Fruit fly (Drosophila melanogaster): ENCODE results near the gene CG15260.
A peak's percentile ranks its signal among the peaks of the same experiment; 100 is the strongest.

CG15260 gene

dm6 chr2L:15254229-15254861, 37.7 kb downstream of the CG15260 start (continued):
- TF ChIP-seq stwl (tag; optimal IDR thresholded peaks at IDR 0.05) (no peak), CG11085 (GFP tag; IDR thresholded peaks at IDR 0.05) (peak; percentile 27; the same call in 1 of the 2 replicates), CG6791 (GFP tag; IDR thresholded peaks at IDR 0.05; ENCODE audit: partially characterized antibody) (no peak), zen2 (GFP tag; IDR thresholded peaks at IDR 0.05; ENCODE audit: partially characterized antibody) (no peak), Kr (GFP tag; optimal IDR thresholded peaks at IDR 0.05) (no peak), CG42726 (GFP tag; IDR thresholded peaks at IDR 0.05; ENCODE audit: partially characterized antibody) (no peak), Dp (GFP tag; optimal IDR thresholded peaks at IDR 0.05) (no peak), YL-1 (GFP tag; optimal IDR thresholded peaks at IDR 0.05) (no peak), PHDP (tag; optimal IDR thresholded peaks at IDR 0.05) (peak; percentile 33), scrt (GFP tag; optimal IDR thresholded peaks at IDR 0.05) (peak; percentile 23), inv (GFP tag; IDR thresholded peaks at IDR 0.05; ENCODE audit: partially characterized antibody) (no peak), CG43689 (GFP tag; IDR thresholded peaks at IDR 0.05) (no peak), C15 (GFP tag; IDR thresholded peaks at IDR 0.05) (no peak), ham (GFP tag; IDR thresholded peaks at IDR 0.05) (no peak), CG5245 (GFP tag; optimal IDR thresholded peaks at IDR 0.05) (no peak), cad (GFP tag; optimal IDR thresholded peaks at IDR 0.05) (no peak), CG3838 (GFP tag; optimal IDR thresholded peaks at IDR 0.05) (no peak), ind (GFP tag; optimal IDR thresholded peaks at IDR 0.05) (peak; percentile 43), croc (GFP tag; conservative IDR thresholded peaks at IDR 0.05) (no peak), ems (GFP tag; optimal IDR thresholded peaks at IDR 0.05) (no peak), Nf-YC (tag; optimal IDR thresholded peaks at IDR 0.05) (no peak), CG31224 (GFP tag; IDR thresholded peaks at IDR 0.05) (peak; percentile 29; the same call in 1 of the 2 replicates), Sox100B (GFP tag; optimal IDR thresholded peaks at IDR 0.05) (peak; percentile 18), CG18599 (GFP tag; optimal IDR thresholded peaks at IDR 0.05) (peak; percentile 26), CG12155 (GFP tag; optimal IDR thresholded peaks at IDR 0.05) (peak; percentile 33), CG10147 (GFP tag; optimal IDR thresholded peaks at IDR 0.05) (no peak), sima (GFP tag; optimal IDR thresholded peaks at IDR 0.05) (no peak), Opbp (GFP tag; IDR thresholded peaks at IDR 0.05; ENCODE audit: partially characterized antibody) (no peak), tx (GFP tag; optimal IDR thresholded peaks at IDR 0.05) (no peak), CG13624 (GFP tag; optimal IDR thresholded peaks at IDR 0.05) (peak; percentile 57), CG6765 (GFP tag; optimal IDR thresholded peaks at IDR 0.05) (no peak), gsb (GFP tag; IDR thresholded peaks at IDR 0.05) (no peak), TFAM (GFP tag; optimal IDR thresholded peaks at IDR 0.05) (no peak), CG4360 (GFP tag; IDR thresholded peaks at IDR 0.05) (no peak), chn (GFP tag; optimal IDR thresholded peaks at IDR 0.05) (peak; percentile 1), CG6254 (GFP tag; optimal IDR thresholded peaks at IDR 0.05) (no peak), Stat92E (GFP tag; optimal IDR thresholded peaks at IDR 0.05) (no peak), Adf1 (GFP tag; IDR thresholded peaks at IDR 0.05) (no peak), fd96Cb (tag; optimal IDR thresholded peaks at IDR 0.05) (peak; percentile 37), kni (GFP tag; optimal IDR thresholded peaks at IDR 0.05) (no peak), exex (tag; optimal IDR thresholded peaks at IDR 0.05) (peak; percentile 48), CG16779 (GFP tag; IDR thresholded peaks at IDR 0.05) (no peak), shn (GFP tag; optimal IDR thresholded peaks at IDR 0.05) (no peak), ac (GFP tag; optimal IDR thresholded peaks at IDR 0.05) (no peak), grn (GFP tag; optimal IDR thresholded peaks at IDR 0.05) (peak; percentile 86), chif (GFP tag; optimal IDR thresholded peaks at IDR 0.05) (peak in 1 of 2 experiments; percentile 64), CG8388 (GFP tag; optimal IDR thresholded peaks at IDR 0.05) (peak; percentile 32), CG17802 (tag; optimal IDR thresholded peaks at IDR 0.05) (peak; percentile 10), salm (tag; optimal IDR thresholded peaks at IDR 0.05) (no peak), CG3995 (GFP tag; optimal IDR thresholded peaks at IDR 0.05) (peak; percentile 16)

Data from whole organism, embryonic.